Worm (Caenorhabditis elegans): ENCODE results near the gene smz-1.

DNA sequence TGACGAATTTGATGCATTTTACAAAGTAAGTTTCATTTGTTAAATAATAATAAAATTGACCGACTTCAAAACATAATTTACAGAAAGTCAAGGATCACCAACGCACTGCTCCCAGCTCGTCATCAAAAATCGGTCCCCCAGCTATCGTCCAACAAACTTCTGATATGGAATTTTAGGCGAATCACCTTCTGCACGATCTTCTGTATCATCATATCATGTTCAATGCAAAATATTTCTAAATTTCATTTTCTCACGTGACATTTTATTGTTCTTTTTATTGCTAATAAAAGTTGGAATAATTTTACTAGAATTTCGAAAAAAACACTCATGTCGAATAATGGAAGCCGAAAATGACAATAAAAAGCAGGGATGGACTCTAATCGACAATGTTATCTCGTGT, 44.7 kb upstream of the smz-1 start, which contains the start of gene acl-13:
- TF ChIP-seq scrt-1 (GFP tag; IDR thresholded peaks at IDR 0.05) = no peak
- TF ChIP-seq ceh-36 (tag; optimal IDR thresholded peaks at IDR 0.05) = no peak
- TF ChIP-seq ama-1 (optimal IDR thresholded peaks at IDR 0.05) = no peak
